Worm (Caenorhabditis elegans): ENCODE results near the gene F20D1.3.

DNA sequence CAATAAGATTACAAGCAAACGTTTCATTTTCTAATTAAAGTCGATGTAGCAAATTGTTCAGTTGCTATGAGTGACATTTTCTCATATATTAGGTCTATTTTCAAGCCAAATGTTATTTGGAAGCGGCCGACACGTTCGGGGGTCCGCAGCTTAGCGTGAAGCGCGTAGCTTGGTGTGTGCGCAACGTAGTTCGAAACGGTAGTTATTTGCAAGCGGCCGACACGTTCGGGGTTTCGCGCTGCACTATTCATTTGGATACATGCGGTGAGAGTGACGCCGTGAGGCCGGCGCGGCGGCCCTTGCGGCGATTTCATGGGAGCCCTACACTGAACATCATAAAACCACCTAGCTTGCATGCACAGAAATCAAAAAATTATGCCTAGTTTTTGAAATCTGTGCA, 12.2 kb downstream of the F20D1.3 start:
- TF ChIP-seq dpl-1 (GFP tag; optimal IDR thresholded peaks at IDR 0.05) (no peak), pqm-1 (tag; optimal IDR thresholded peaks at IDR 0.05) (no peak), ces-1 (GFP tag; optimal IDR thresholded peaks at IDR 0.05) (no peak), alr-1 (tag; optimal IDR thresholded peaks at IDR 0.05; ENCODE audit: borderline replicate concordance) (no peak), unc-130 (tag; optimal IDR thresholded peaks at IDR 0.05) (no peak), snpc-4 (tag; optimal IDR thresholded peaks at IDR 0.05) (peak; percentile 83), ceh-90 (tag; optimal IDR thresholded peaks at IDR 0.05) (no peak), Y116A8C.19 (tag; optimal IDR thresholded peaks at IDR 0.05; ENCODE audit: borderline replicate concordance) (no peak), aha-1 (tag; optimal IDR thresholded peaks at IDR 0.05) (no peak), ztf-11 (tag; optimal IDR thresholded peaks at IDR 0.05) (no peak), mab-9 (GFP tag; IDR thresholded peaks at IDR 0.05) (no peak)
